Fruit fly (Drosophila melanogaster) whole organism, embryonic: Measurements from ENCODE around the gene CG16853.

ENCODE experiments used
- Abd-B ChIP-seq: fragments of 200-800 bp; sonication (Bioruptor generic); optimal IDR thresholded peaks from 2 replicates; lab custom pipeline; 2018; ENCODE audit warnings: missing biosample characterization, mild to moderate bottlenecking, missing genetic modification characterization, moderate library complexity
- Aef1 ChIP-seq: fragments of 200-800 bp; sonication (Bioruptor generic); IDR thresholded peaks from 3 replicates; pipeline ENCODE4 v1.3.6; 2022; ENCODE audit warnings: missing biosample characterization, missing genetic modification characterization
- CG10209 ChIP-seq: fragments of 200-800 bp; sonication (Bioruptor generic); optimal IDR thresholded peaks from 3 replicates; lab custom pipeline; 2017; ENCODE audit warnings: missing biosample characterization, mild to moderate bottlenecking, missing genetic modification characterization, missing genetic modification reagents
- CG10267 ChIP-seq: fragments of 200-800 bp; sonication (Bioruptor generic); optimal IDR thresholded peaks from 2 replicates; lab custom pipeline; 2018; ENCODE audit warnings: missing biosample characterization, mild to moderate bottlenecking, missing genetic modification characterization, moderate library complexity
- CG14441 ChIP-seq: fragments of 200-800 bp; sonication (Bioruptor generic); IDR thresholded peaks from 2 replicates; pipeline ENCODE4 v1.3.6; 2022; ENCODE audit warnings: missing biosample characterization, missing genetic modification characterization
- CG14710 ChIP-seq: fragments of 200-800 bp; sonication (Bioruptor generic); optimal IDR thresholded peaks from 3 replicates; lab custom pipeline; 2019; ENCODE audit warnings: missing biosample characterization, mild to moderate bottlenecking, missing genetic modification characterization, moderate library complexity
- CG15011 ChIP-seq: fragments of 200-800 bp; sonication (Bioruptor generic); optimal IDR thresholded peaks from 3 replicates; lab custom pipeline; 2018; ENCODE audit warnings: missing biosample characterization, mild to moderate bottlenecking, missing genetic modification characterization
- CG1602 ChIP-seq: fragments of 200-800 bp; sonication (Bioruptor generic); optimal IDR thresholded peaks from 3 replicates; lab custom pipeline; 2016; ENCODE audit warnings: missing biosample characterization, missing genetic modification characterization
- CG1603 ChIP-seq: fragments of 200-800 bp; sonication (Bioruptor generic); optimal IDR thresholded peaks from 2 replicates; lab custom pipeline; 2019; ENCODE audit warnings: missing biosample characterization, mild to moderate bottlenecking, missing genetic modification characterization, moderate library complexity
- CG16815 ChIP-seq: fragments of 200-800 bp; sonication (Bioruptor generic); optimal IDR thresholded peaks from 3 replicates; lab custom pipeline; 2017; ENCODE audit warnings: missing biosample characterization, mild to moderate bottlenecking, missing genetic modification characterization
- CG2712 ChIP-seq: fragments of 200-800 bp; optimal IDR thresholded peaks from 3 replicates; lab custom pipeline; 2019; ENCODE audit warnings: missing biosample characterization, mild to moderate bottlenecking, missing genetic modification characterization, moderate library complexity
- CG31365 ChIP-seq: fragments of 200-800 bp; sonication (Bioruptor generic); optimal IDR thresholded peaks from 2 replicates; lab custom pipeline; 2018; ENCODE audit warnings: missing biosample characterization, mild to moderate bottlenecking, missing genetic modification characterization
- CG43689 ChIP-seq: fragments of 200-800 bp; sonication (Bioruptor generic); IDR thresholded peaks from 2 replicates; pipeline ENCODE4 v1.3.6; 2022; ENCODE audit warnings: missing biosample characterization, missing genetic modification characterization
- CG5953 ChIP-seq: fragments of 200-800 bp; sonication (Bioruptor generic); IDR thresholded peaks from 2 replicates; pipeline ENCODE4 v1.3.6; 2022; ENCODE audit warnings: missing biosample characterization, missing genetic modification characterization
- CG6272 ChIP-seq: fragments of 200-800 bp; sonication (Bioruptor generic); IDR thresholded peaks from 2 replicates; pipeline ENCODE4 v1.3.6; 2022; ENCODE audit warnings: missing biosample characterization, missing genetic modification characterization
- CG7745 ChIP-seq: fragments of 200-800 bp; sonication (Bioruptor generic); optimal IDR thresholded peaks from 2 replicates; lab custom pipeline; 2018; ENCODE audit warnings: missing biosample characterization, mild to moderate bottlenecking, missing genetic modification characterization, moderate library complexity
- CG7839 ChIP-seq: fragments of 200-800 bp; sonication (Bioruptor generic); optimal IDR thresholded peaks from 3 replicates; lab custom pipeline; 2018; ENCODE audit warnings: missing biosample characterization, mild to moderate bottlenecking, missing genetic modification characterization, moderate library complexity
- Gug ChIP-seq: fragments of 200-800 bp; sonication (Bioruptor generic); IDR thresholded peaks from 4 replicates; pipeline ENCODE4 v1.3.6; 2022; ENCODE audit warnings: missing biosample characterization, missing genetic modification characterization
- HLH3B ChIP-seq: fragments of 200-800 bp; sonication (Bioruptor generic); IDR thresholded peaks from 2 replicates; pipeline ENCODE4 v1.3.6; 2022; ENCODE audit warnings: missing biosample characterization, missing genetic modification characterization
- HLHmδ ChIP-seq: fragments of 200-800 bp; sonication (Bioruptor generic); optimal IDR thresholded peaks from 2 replicates; lab custom pipeline; 2018; ENCODE audit warnings: missing biosample characterization, mild to moderate bottlenecking, missing genetic modification characterization, moderate library complexity
- Hr3 ChIP-seq: fragments of 200-800 bp; sonication (Bioruptor generic); optimal IDR thresholded peaks from 3 replicates; lab custom pipeline; 2016; ENCODE audit warnings: missing biosample characterization, missing genetic modification characterization
- Mes4 ChIP-seq: fragments of 200-800 bp; sonication (Bioruptor generic); optimal IDR thresholded peaks from 2 replicates; lab custom pipeline; 2016; ENCODE audit warnings: missing biosample characterization, missing genetic modification characterization
- Tbp ChIP-seq: fragments of >200 bp; optimal IDR thresholded peaks from 2 replicates; lab custom pipeline; 2018; ENCODE audit warnings: missing biosample characterization, missing genetic modification characterization
- br ChIP-seq: fragments of >200 bp; optimal IDR thresholded peaks from 2 replicates; lab custom pipeline; 2017
- caup ChIP-seq: fragments of 200-800 bp; sonication (Bioruptor generic); optimal IDR thresholded peaks from 3 replicates; lab custom pipeline; 2017; ENCODE audit warnings: missing biosample characterization, mild to moderate bottlenecking, missing genetic modification characterization, moderate library complexity; ENCODE audit not compliant: severe bottlenecking
- crol ChIP-seq: fragments of 200-800 bp; sonication (Bioruptor generic); IDR thresholded peaks from 2 replicates; pipeline ENCODE4 v1.3.6; 2022; ENCODE audit warnings: missing biosample characterization, missing genetic modification characterization
- cwo ChIP-seq: fragments of 200-800 bp; sonication (Bioruptor generic); optimal IDR thresholded peaks from 3 replicates; lab custom pipeline; 2017; ENCODE audit warnings: missing biosample characterization, missing genetic modification characterization, mild to moderate bottlenecking, moderate library complexity, missing genetic modification reagents
- gce ChIP-seq: fragments of 200-800 bp; sonication (Bioruptor generic); IDR thresholded peaks from 3 replicates; pipeline ENCODE4 v1.3.6; 2022; ENCODE audit warnings: missing biosample characterization, missing genetic modification characterization
- gcm ChIP-seq: fragments of 200-800 bp; sonication (Bioruptor generic); optimal IDR thresholded peaks from 2 replicates; lab custom pipeline; 2019; ENCODE audit warnings: missing biosample characterization, mild to moderate bottlenecking, missing genetic modification characterization, moderate library complexity
- gsb ChIP-seq: fragments of 200-800 bp; sonication (Bioruptor generic); IDR thresholded peaks from 2 replicates; pipeline ENCODE4 v1.3.6; 2022; ENCODE audit warnings: missing biosample characterization, missing genetic modification characterization
- h ChIP-seq: fragments of >200 bp; optimal IDR thresholded peaks from 2 replicates; lab custom pipeline; 2017
- hth ChIP-seq: fragments of >200 bp; optimal IDR thresholded peaks from 2 replicates; lab custom pipeline; 2017; ENCODE audit warnings: inconsistent platforms
- jigr1 ChIP-seq: fragments of 200-800 bp; sonication (Bioruptor generic); IDR thresholded peaks from 3 replicates; pipeline ENCODE4 v1.3.6; 2022; ENCODE audit warnings: missing biosample characterization, missing genetic modification characterization
- mld ChIP-seq: fragments of 200-800 bp; sonication (Bioruptor generic); IDR thresholded peaks from 3 replicates; pipeline ENCODE4 v1.3.6; 2022; ENCODE audit warnings: missing biosample characterization, missing genetic modification characterization; ENCODE audit not compliant: partially characterized antibody
- oc ChIP-seq: fragments of 200-800 bp; sonication (Bioruptor generic); optimal IDR thresholded peaks from 2 replicates; lab custom pipeline; 2018; ENCODE audit warnings: missing biosample characterization, mild to moderate bottlenecking, missing genetic modification characterization, moderate library complexity
- pnt ChIP-seq: fragments of 200-800 bp; sonication (Bioruptor generic); optimal IDR thresholded peaks from 3 replicates; lab custom pipeline; 2016; ENCODE audit warnings: missing biosample characterization, missing genetic modification characterization
- schlank ChIP-seq: fragments of 200-800 bp; sonication (Bioruptor generic); optimal IDR thresholded peaks from 2 replicates; lab custom pipeline; 2018; ENCODE audit warnings: missing biosample characterization, mild to moderate bottlenecking, missing genetic modification characterization
- sd ChIP-seq: fragments of 200-800 bp; sonication (Bioruptor generic); optimal IDR thresholded peaks from 3 replicates; lab custom pipeline; 2018; ENCODE audit warnings: missing biosample characterization, mild to moderate bottlenecking, missing genetic modification characterization, moderate library complexity
- sens-2 ChIP-seq: fragments of 200-800 bp; sonication (Bioruptor generic); IDR thresholded peaks from 2 replicates; pipeline ENCODE4 v1.3.6; 2022; ENCODE audit warnings: missing biosample characterization, missing genetic modification characterization
- slbo ChIP-seq: fragments of 200-800 bp; sonication (Bioruptor generic); IDR thresholded peaks from 2 replicates; pipeline ENCODE4 v1.3.6; 2022; ENCODE audit warnings: missing biosample characterization, missing genetic modification characterization
- sna ChIP-seq: fragments of 200-800 bp; sonication (Bioruptor generic); IDR thresholded peaks from 2 replicates; pipeline ENCODE4 v1.3.6; 2022; ENCODE audit warnings: missing biosample characterization, missing genetic modification characterization; ENCODE audit not compliant: partially characterized antibody
- so ChIP-seq: fragments of 200-800 bp; sonication (Bioruptor generic); IDR thresholded peaks from 3 replicates; pipeline ENCODE4 v1.3.6; 2022; ENCODE audit warnings: missing biosample characterization, missing genetic modification characterization
- ssp ChIP-seq: fragments of 200-800 bp; sonication (Bioruptor generic); IDR thresholded peaks from 2 replicates; pipeline ENCODE4 v1.3.6; 2022; ENCODE audit warnings: missing biosample characterization, missing genetic modification characterization
- tio ChIP-seq: fragments of 200-800 bp; sonication (Bioruptor generic); optimal IDR thresholded peaks from 2 replicates; lab custom pipeline; 2017; ENCODE audit warnings: missing biosample characterization, missing genetic modification characterization, inconsistent platforms
- tll ChIP-seq, 2 experiments: fragments of 200-800 bp in 1 of 2; fragments of >200 bp in 1 of 2; sonication (Bioruptor generic) in 1 of 2; optimal IDR thresholded peaks; 2 replicates each; lab custom pipeline; 2017 to 2019; ENCODE audit warnings: missing biosample characterization in 2 of 2, missing genetic modification characterization in 2 of 2, mild to moderate bottlenecking in 1 of 2, moderate library complexity in 1 of 2
- tna ChIP-seq: fragments of 200-800 bp; sonication (Bioruptor generic); IDR thresholded peaks from 2 replicates; pipeline ENCODE4 v1.3.6; 2022; ENCODE audit warnings: missing biosample characterization, missing genetic modification characterization; ENCODE audit not compliant: partially characterized antibody
- twi ChIP-seq: fragments of 200-800 bp; optimal IDR thresholded peaks from 2 replicates; lab custom pipeline; 2019; ENCODE audit warnings: missing biosample characterization, mild to moderate bottlenecking, missing genetic modification characterization, moderate library complexity
- vnd ChIP-seq: fragments of 200-800 bp; sonication (Bioruptor generic); IDR thresholded peaks from 3 replicates; pipeline ENCODE4 v1.3.6; 2022; ENCODE audit warnings: missing biosample characterization, missing genetic modification characterization; ENCODE audit not compliant: partially characterized antibody
- zfh2 ChIP-seq: fragments of 200-800 bp; sonication (Bioruptor generic); optimal IDR thresholded peaks from 2 replicates; lab custom pipeline; 2016; ENCODE audit warnings: missing biosample characterization, missing genetic modification characterization

The CG16853 gene

dm6 chr2L:13547738-13548726, 6.0 kb downstream of the CG16853 start (continued):
- TF ChIP-seq jigr1 (GFP tag; lab: Robert Waterston, UW) (no peak), CG31365 (no peak), CG10209 (GFP tag; lab: Kevin White, UChicago) (peak; percentile 67), Aef1 (GFP tag; lab: Robert Waterston, UW) (peak; percentile 7; the same call in 1 of the 3 replicates), CG14710 (tag; lab: Kevin White, UChicago) (peak; percentile 37), Mes4 (GFP tag; lab: Kevin White, UChicago) (no peak), CG7745 (tag; lab: Kevin White, UChicago) (no peak), CG2712 (tag; lab: Kevin White, UChicago) (peak; percentile 63), vnd (GFP tag; lab: Robert Waterston, UW) (no peak), sens-2 (no peak), HLHmδ (GFP tag; lab: Kevin White, UChicago) (no peak), CG1602 (peak; percentile 38), sna (no peak), CG5953 (no peak), schlank (tag; lab: Kevin White, UChicago) (no peak), Tbp (no peak), CG6272 (no peak), gsb (GFP tag; lab: Robert Waterston, UW) (no peak), sd (tag; lab: Kevin White, UChicago) (no peak), CG14441 (no peak), so (GFP tag; lab: Robert Waterston, UW) (0 out of 3 replicates have a peak, but pooled peaks have one; percentile 52), Gug (GFP tag; lab: Robert Waterston, UW) (0 out of 4 replicates have a peak, but pooled peaks have one; percentile 47), CG7839 (tag; lab: Kevin White, UChicago) (peak; percentile 68), tna (no peak), ssp (GFP tag; lab: Robert Waterston, UW) (no peak), caup (GFP tag; lab: Kevin White, UChicago) (peak; percentile 63), Hr3 (GFP tag; lab: Kevin White, UChicago) (peak; percentile 33), crol (GFP tag; lab: Robert Waterston, UW) (peak; percentile 82), tio (peak; percentile 45), tll (GFP tag; optimal IDR thresholded peaks at IDR 0.05; lab: Kevin White, UChicago) (peak; percentile 45 to 48), cwo (GFP tag; lab: Kevin White, UChicago) (peak; percentile 52), gce (GFP tag; lab: Robert Waterston, UW) (0 out of 3 replicates have a peak, but pooled peaks have one; percentile 21), twi (tag; lab: Kevin White, UChicago) (peak; percentile 14), h (lab: Kevin White, UChicago) (no peak), CG15011 (GFP tag; lab: Kevin White, UChicago) (peak; percentile 32), hth (lab: Kevin White, UChicago) (no peak), HLH3B (no peak), CG1603 (no peak), mld (no peak), Abd-B (GFP tag; lab: Kevin White, UChicago) (peak; percentile 38), gcm (GFP tag; lab: Kevin White, UChicago) (no peak), CG43689 (GFP tag; lab: Robert Waterston, UW) (no peak), CG10267 (peak; percentile 15), oc (tag; lab: Kevin White, UChicago) (no peak), slbo (GFP tag; lab: Robert Waterston, UW) (peak; percentile 63), zfh2 (GFP tag; lab: Kevin White, UChicago) (peak; percentile 51), br (no peak), CG16815 (peak; percentile 68), pnt (GFP tag; lab: Kevin White, UChicago) (peak; percentile 28)
